Worm (Caenorhabditis elegans): ENCODE results near the gene lec-5.

DNA sequence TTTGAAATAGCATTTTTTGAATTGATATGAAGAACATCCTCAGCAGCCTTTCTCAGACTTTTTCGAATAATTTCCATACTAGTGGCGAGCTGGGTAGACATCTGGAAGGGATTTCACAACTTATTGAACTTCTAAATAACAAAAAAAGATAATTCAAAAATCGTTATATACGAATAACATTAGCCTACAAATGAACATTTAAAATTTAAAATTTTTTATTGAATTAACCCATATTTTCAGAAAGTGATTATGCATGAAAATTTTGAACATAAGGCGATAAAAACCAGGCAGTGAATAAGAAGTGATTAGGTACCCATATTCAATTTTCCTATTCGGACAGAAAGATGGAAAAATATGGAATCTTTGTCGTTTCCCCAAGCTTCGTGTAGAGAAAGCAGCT lies 12.4 kb downstream of the lec-5 start, which contains the start of gene ZK1248.11:
- TF ChIP-seq ham-2 (GFP tag; optimal IDR thresholded peaks at IDR 0.05) (no peak), elt-1 (tag; optimal IDR thresholded peaks at IDR 0.05; ENCODE audit: borderline replicate concordance, insufficient read depth) (no peak), lin-32 (GFP tag; optimal IDR thresholded peaks at IDR 0.05) (no peak), unc-39 (tag; optimal IDR thresholded peaks at IDR 0.05) (no peak), pha-4 (tag; optimal IDR thresholded peaks at IDR 0.05) (no peak)
